Worm (Caenorhabditis elegans): ENCODE data around the gene T16G12.7.
"Not testable (repeated sequence)": the region's sequence is repeated elsewhere in the genome, so short reads cannot be mapped to it uniquely, and the experiment has no call there.

The T16G12.7 gene

DNA sequence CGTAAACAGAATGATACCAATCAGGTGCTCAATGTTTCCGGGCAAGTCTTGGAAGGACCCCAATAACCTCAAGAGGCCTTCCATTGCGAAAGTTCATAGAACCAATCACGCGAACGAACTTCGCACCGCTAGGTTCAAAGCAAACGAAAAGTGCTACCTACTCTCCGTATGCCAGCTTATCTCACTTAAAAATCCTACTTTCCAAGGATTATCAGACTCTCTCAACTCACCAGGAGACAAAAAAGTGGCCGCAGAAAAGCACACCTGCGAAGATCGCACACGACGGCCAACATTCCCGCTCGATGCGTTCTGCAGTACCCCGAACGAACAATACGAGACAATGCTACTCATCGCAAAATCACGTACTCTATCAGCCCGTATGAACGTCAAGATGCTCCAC is 13.4 kb upstream of the T16G12.7 start, which contains the start of gene T16G12.12:
Gene T16G12.12 (plus strand): TSS at position 301 of the 400 bp plus-strand sequence.
- peak; percentile 12; the same call in 1 of the 2 replicates for TF ChIP-seq F33H1.4 (GFP tag; IDR thresholded peaks at IDR 0.05)

DNA sequence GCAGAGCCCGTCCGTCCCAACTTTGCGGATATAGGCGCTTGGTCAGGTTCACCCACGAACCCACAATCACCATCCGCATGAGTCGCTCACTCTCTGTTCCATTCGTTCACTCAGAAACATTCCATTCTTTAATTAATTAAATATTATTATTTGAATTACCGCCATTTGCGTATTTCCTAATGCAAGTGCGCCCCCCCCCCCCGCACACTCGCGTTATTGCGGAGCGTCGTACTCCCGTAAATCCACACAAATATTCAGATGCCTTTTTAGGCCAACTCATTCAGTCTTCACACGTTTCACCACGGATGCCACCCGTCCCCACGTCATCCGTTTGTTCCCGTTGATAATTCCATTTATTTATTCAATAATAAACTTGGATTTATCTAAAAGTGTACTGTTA is 10.4 kb upstream of the T16G12.7 start, which contains the start of gene T16G12.3:
Gene T16G12.3 (plus strand): TSS at position 301 of the 400 bp plus-strand sequence.
- TF ChIP-seq mxl-1 (tag; optimal IDR thresholded peaks at IDR 0.05); snpc-1.3 (tag; optimal IDR thresholded peaks at IDR 0.05; ENCODE audit: insufficient read depth); ztf-26 (tag; optimal IDR thresholded peaks at IDR 0.05): not testable (repeated sequence)

DNA sequence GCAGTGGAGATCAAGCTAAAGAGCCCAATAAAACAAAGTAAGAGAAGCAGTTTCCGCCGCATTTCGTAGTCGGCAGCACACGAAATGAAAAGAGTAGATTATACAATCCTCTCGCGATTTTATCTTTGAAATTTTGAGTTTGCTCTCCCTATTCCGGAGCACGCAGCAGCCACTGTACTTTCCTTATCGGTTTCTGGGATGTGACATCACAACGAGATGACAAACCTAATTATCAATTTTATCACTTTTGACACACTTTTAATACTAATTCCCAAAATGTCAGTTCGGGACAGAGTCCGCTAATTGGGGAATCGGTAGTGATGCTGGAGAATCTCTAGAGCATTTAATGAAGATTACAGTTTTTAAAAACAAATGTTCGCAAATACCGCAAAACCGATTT is 9.8 kb upstream of the T16G12.7 start, which contains the start of gene T16G12.1:
Gene T16G12.1 (minus strand): TSS at position 176 of the 400 bp plus-strand sequence.
- TF ChIP-seq nhr-80 (tag; optimal IDR thresholded peaks at IDR 0.05) (peak; percentile 68), lin-26 (GFP tag; IDR thresholded peaks at IDR 0.05) (no peak), dpff-1 (tag; optimal IDR thresholded peaks at IDR 0.05) (no peak), F33H1.4 (GFP tag; IDR thresholded peaks at IDR 0.05) (no peak), mxl-1 (tag; optimal IDR thresholded peaks at IDR 0.05) (no peak), repo-1 (tag; optimal IDR thresholded peaks at IDR 0.05) (no peak), chd-7 (tag; optimal IDR thresholded peaks at IDR 0.05) (no peak), attf-5 (GFP tag; optimal IDR thresholded peaks at IDR 0.05) (no peak)

DNA sequence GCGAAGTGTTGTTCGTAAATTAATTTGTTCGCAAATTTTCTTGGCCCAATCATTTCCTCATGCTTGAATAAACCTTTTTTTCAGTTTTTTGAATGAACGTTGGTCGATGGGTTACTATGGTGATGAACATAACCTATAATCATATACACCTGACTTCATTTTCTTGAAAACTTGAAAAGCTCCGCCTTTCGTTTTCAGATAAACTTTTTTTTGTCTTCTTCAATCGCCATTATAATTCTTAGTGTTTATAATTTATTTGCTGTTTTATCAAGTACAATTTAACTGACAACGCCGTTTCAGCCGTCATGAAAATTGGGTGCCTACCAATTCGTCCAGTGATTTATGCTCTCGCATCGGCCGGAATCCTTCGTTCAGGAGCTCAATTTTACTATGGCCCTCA is 2.8 kb downstream of the T16G12.7 start, which contains the start of gene M04D8.7:
Gene M04D8.7 (plus strand): TSS at position 301 of the 400 bp plus-strand sequence.
- TF ChIP-seq ztf-26 (tag; optimal IDR thresholded peaks at IDR 0.05) (no peak), ztf-6 (GFP tag; IDR thresholded peaks at IDR 0.05) (no peak), unc-62 (GFP tag; optimal IDR thresholded peaks at IDR 0.05) (no peak), let-526 (GFP tag; IDR thresholded peaks at IDR 0.05) (no peak), chd-7 (tag; optimal IDR thresholded peaks at IDR 0.05) (no peak), pbrm-1 (GFP tag; IDR thresholded peaks at IDR 0.05) (no peak), mel-28 (tag; optimal IDR thresholded peaks at IDR 0.05; ENCODE audit: borderline replicate concordance) (no peak), K12H6.12 (tag; optimal IDR thresholded peaks at IDR 0.05) (no peak), hrde-1 (tag; optimal IDR thresholded peaks at IDR 0.05; ENCODE audit: borderline replicate concordance) (no peak), aptf-3 (GFP tag; IDR thresholded peaks at IDR 0.05) (no peak), rec-8 (tag; optimal IDR thresholded peaks at IDR 0.05) (no peak), F39B2.1 (GFP tag; IDR thresholded peaks at IDR 0.05) (no peak), ceh-79 (tag; optimal IDR thresholded peaks at IDR 0.05) (no peak)

DNA sequence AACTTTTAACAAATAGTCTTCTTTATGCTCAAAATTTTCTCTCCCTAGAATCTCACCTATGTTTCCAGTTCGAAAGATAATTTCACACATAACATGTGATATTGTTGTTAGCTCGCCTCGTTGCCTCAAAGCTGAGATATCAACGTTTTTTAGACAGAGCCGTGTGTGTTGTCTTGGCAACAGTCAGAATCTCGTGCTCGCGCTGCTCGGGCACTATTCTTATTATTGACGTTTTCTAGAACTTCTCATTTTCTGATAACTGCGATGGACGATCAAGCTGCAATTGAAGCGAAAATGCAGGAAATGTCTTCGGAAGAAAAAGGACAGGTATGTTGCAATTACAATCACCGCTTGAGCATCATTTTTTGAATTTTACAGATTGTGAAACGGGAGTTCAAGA is 4.1 kb downstream of the T16G12.7 start, which contains the start of gene xbx-3:
Gene xbx-3 (plus strand): TSS at position 163 of the 400 bp plus-strand sequence.
- no peak for TF ChIP-seq mcd-1 (GFP tag; IDR thresholded peaks at IDR 0.05)
- TF ChIP-seq chd-7 (tag; optimal IDR thresholded peaks at IDR 0.05) = no peak

DNA sequence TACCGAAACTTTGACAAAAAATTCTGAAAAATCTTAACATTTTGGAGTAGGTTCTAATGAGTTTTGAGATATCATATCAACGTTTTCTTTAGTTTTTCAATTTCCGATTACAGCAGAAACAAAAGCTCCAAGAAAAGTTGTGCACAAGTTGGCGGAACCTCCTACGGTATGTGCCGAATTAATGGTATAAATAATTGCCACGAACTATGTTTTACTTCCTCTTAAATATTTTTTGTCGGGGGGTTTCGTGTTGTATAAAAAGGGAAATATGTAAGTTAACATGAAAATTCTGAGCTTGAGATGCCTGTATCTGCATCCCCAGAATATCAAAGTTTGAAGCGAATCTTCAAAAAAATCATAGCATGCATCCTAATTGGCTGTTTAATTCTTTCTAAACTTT is 6.0 kb downstream of the T16G12.7 start, which contains the start of gene M04D8.8:
Gene M04D8.8 (plus strand): TSS at position 301 of the 400 bp plus-strand sequence.
- TF ChIP-seq cebp-1 (GFP tag; IDR thresholded peaks at IDR 0.05) (no peak), cebp-1 (tag; optimal IDR thresholded peaks at IDR 0.05) (no peak), snpc-1.3 (tag; optimal IDR thresholded peaks at IDR 0.05; ENCODE audit: insufficient read depth) (no peak), repo-1 (tag; optimal IDR thresholded peaks at IDR 0.05) (no peak), ztf-22 (GFP tag; optimal IDR thresholded peaks at IDR 0.05) (no peak), T07F8.4 (tag; optimal IDR thresholded peaks at IDR 0.05) (no peak), unc-62 (GFP tag; optimal IDR thresholded peaks at IDR 0.05) (no peak), Y53G8AR.9 (GFP tag; conservative IDR thresholded peaks at IDR 0.05) (no peak), egl-18 (GFP tag; IDR thresholded peaks at IDR 0.05) (no peak), lin-26 (GFP tag; IDR thresholded peaks at IDR 0.05) (no peak), Y53F4B.3 (GFP tag; IDR thresholded peaks at IDR 0.05) (no peak), mes-4 (tag; optimal IDR thresholded peaks at IDR 0.05) (no peak), akir-1 (GFP tag; optimal IDR thresholded peaks at IDR 0.05) (no peak), rcor-1 (GFP tag; IDR thresholded peaks at IDR 0.05) (no peak), ceh-100 (GFP tag; IDR thresholded peaks at IDR 0.05) (no peak), egl-44 (GFP tag; IDR thresholded peaks at IDR 0.05) (no peak), let-526 (GFP tag; IDR thresholded peaks at IDR 0.05) (no peak), let-607 (tag; optimal IDR thresholded peaks at IDR 0.05) (no peak), hsf-1 (GFP tag; IDR thresholded peaks at IDR 0.05) (no peak), B0261.1 (tag; optimal IDR thresholded peaks at IDR 0.05) (no peak)
